Fruit fly (Drosophila melanogaster): Measurements from ENCODE around the gene Grp170.
A peak's percentile ranks its signal among the peaks of the same experiment; 100 is the strongest.

Grp170 gene

dm6 chrX:2297428-2298200 is 22.7 kb upstream of the Grp170 start (continued):
- TF ChIP-seq E2f1 (GFP tag; IDR thresholded peaks at IDR 0.05) (peak; percentile 98), CG10654 (GFP tag; optimal IDR thresholded peaks at IDR 0.05) (peak; percentile 99), CG14965 (GFP tag; optimal IDR thresholded peaks at IDR 0.05; ENCODE audit: borderline replicate concordance) (peak; percentile 90), CG10147 (GFP tag; optimal IDR thresholded peaks at IDR 0.05) (peak; percentile 97), NK7.1 (GFP tag; optimal IDR thresholded peaks at IDR 0.05) (peak; percentile 97), gt (GFP tag; IDR thresholded peaks at IDR 0.05) (peak; percentile 97), ro (GFP tag; IDR thresholded peaks at IDR 0.05) (peak; percentile 95), sim (GFP tag; IDR thresholded peaks at IDR 0.05) (peak; percentile 93), CG17802 (tag; optimal IDR thresholded peaks at IDR 0.05) (peak; percentile 92), CG17568 (GFP tag; optimal IDR thresholded peaks at IDR 0.05) (peak; percentile 97), zen2 (GFP tag; IDR thresholded peaks at IDR 0.05; ENCODE audit: partially characterized antibody) (no peak), nom (GFP tag; optimal IDR thresholded peaks at IDR 0.05) (peak; percentile 74), CG12104 (GFP tag; optimal IDR thresholded peaks at IDR 0.05) (peak; percentile 96), CG7556 (GFP tag; optimal IDR thresholded peaks at IDR 0.05) (peak; percentile 99), YL-1 (GFP tag; optimal IDR thresholded peaks at IDR 0.05) (peak; percentile 92), CG4707 (GFP tag; optimal IDR thresholded peaks at IDR 0.05) (peak; percentile 97), Aef1 (GFP tag; IDR thresholded peaks at IDR 0.05) (peak; percentile 99), h (optimal IDR thresholded peaks at IDR 0.05) (no peak), zfh2 (GFP tag; optimal IDR thresholded peaks at IDR 0.05) (peak; percentile 98), Hsf (GFP tag; optimal IDR thresholded peaks at IDR 0.05) (peak; percentile 99), caup (GFP tag; optimal IDR thresholded peaks at IDR 0.05; ENCODE audit: severe bottlenecking) (peak; percentile 97), bigmax (GFP tag; optimal IDR thresholded peaks at IDR 0.05) (peak; percentile 72), Ets97D (GFP tag; optimal IDR thresholded peaks at IDR 0.05) (peak; percentile 93), chif (GFP tag; optimal IDR thresholded peaks at IDR 0.05) (peak; percentile 99), Sry-δ (GFP tag; optimal IDR thresholded peaks at IDR 0.05) (peak; percentile 79), Mad (GFP tag; optimal IDR thresholded peaks at IDR 0.05) (peak; percentile 98), CG9609 (GFP tag; optimal IDR thresholded peaks at IDR 0.05) (peak; percentile 99), BEAF-32 (GFP tag; optimal IDR thresholded peaks at IDR 0.05) (peak; percentile 17), gem (tag; optimal IDR thresholded peaks at IDR 0.05) (peak; percentile 99), nerfin-2 (GFP tag; IDR thresholded peaks at IDR 0.05; ENCODE audit: partially characterized antibody) (no peak), gce (GFP tag; IDR thresholded peaks at IDR 0.05) (peak; percentile 98), CG17361 (GFP tag; IDR thresholded peaks at IDR 0.05) (peak; percentile 97), az2 (GFP tag; optimal IDR thresholded peaks at IDR 0.05) (peak; percentile 99), Abd-B (GFP tag; optimal IDR thresholded peaks at IDR 0.05) (peak; percentile 98), CG6765 (GFP tag; optimal IDR thresholded peaks at IDR 0.05) (peak; percentile 95), CG16779 (GFP tag; IDR thresholded peaks at IDR 0.05) (peak; percentile 95), CG6654 (GFP tag; optimal IDR thresholded peaks at IDR 0.05) (peak; percentile 92), Meics (GFP tag; optimal IDR thresholded peaks at IDR 0.05) (peak; percentile 97), vnd (GFP tag; IDR thresholded peaks at IDR 0.05; ENCODE audit: partially characterized antibody) (no peak), CG8944 (GFP tag; optimal IDR thresholded peaks at IDR 0.05) (peak; percentile 99), CG12155 (GFP tag; optimal IDR thresholded peaks at IDR 0.05) (peak; percentile 97), klu (GFP tag; IDR thresholded peaks at IDR 0.05) (peak; percentile 95), crc (GFP tag; optimal IDR thresholded peaks at IDR 0.05) (peak; percentile 98), CG6254 (GFP tag; optimal IDR thresholded peaks at IDR 0.05) (peak; percentile 95), CG12299 (tag; optimal IDR thresholded peaks at IDR 0.05) (peak; percentile 97), CG4404 (GFP tag; IDR thresholded peaks at IDR 0.05) (peak; percentile 97), sob (GFP tag; IDR thresholded peaks at IDR 0.05) (peak; percentile 98), Fer2 (tag; optimal IDR thresholded peaks at IDR 0.05) (peak; percentile 93), Vsx1 (GFP tag; optimal IDR thresholded peaks at IDR 0.05) (peak; percentile 94)

Measured in whole organism, embryonic.